Worm (Caenorhabditis elegans): ENCODE measurements around the gene C54E10.6.

Gene C54E10.6

DNA sequence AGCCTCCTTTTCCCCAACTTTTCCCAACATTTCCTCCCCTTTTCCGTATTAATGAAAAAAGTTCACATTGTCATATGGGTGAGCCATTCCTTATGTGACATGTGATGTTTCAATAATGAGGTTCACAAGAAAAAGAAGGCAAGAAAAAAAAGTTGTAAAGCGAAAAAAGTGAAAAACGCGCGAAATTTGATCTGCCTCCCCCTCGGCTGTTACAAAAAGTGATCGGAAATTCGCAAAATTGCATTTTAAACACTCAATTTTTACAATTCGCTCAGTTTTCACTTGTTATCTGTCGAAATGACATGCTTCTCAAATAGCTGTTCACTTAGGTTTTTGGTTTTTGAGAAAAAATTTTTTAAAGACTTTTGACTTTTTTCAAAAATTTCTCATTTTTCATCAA, 13.0 kb upstream of the C54E10.6 start:
- TF ChIP-seq fos-1 (tag; optimal IDR thresholded peaks at IDR 0.05): no peak
- no peak for TF ChIP-seq lin-11 (tag; optimal IDR thresholded peaks at IDR 0.05)
- TF ChIP-seq nhr-6 (tag; optimal IDR thresholded peaks at IDR 0.05): no peak
- TF ChIP-seq R02D3.7 (tag; optimal IDR thresholded peaks at IDR 0.05): no peak
- no peak for TF ChIP-seq skn-1 (tag; optimal IDR thresholded peaks at IDR 0.05)

ce11 chrV:18819643-18820042, 11.1 kb upstream of the C54E10.6 start, which contains the start of gene ncs-5:
Gene ncs-5 (plus strand): TSS chrV:18819766.
- TF ChIP-seq unc-62 (GFP tag; optimal IDR thresholded peaks at IDR 0.05) (no peak), blmp-1 (tag; optimal IDR thresholded peaks at IDR 0.05; ENCODE audit: insufficient read depth) (no peak), ztf-1 (GFP tag; conservative IDR thresholded peaks at IDR 0.05) (no peak), mdl-1 (tag; optimal IDR thresholded peaks at IDR 0.05) (no peak), ztf-11 (tag; optimal IDR thresholded peaks at IDR 0.05) (no peak), nhr-23 (tag; optimal IDR thresholded peaks at IDR 0.05) (no peak), mbf-1 (tag; optimal IDR thresholded peaks at IDR 0.05) (no peak), ceh-16 (tag; optimal IDR thresholded peaks at IDR 0.05) (no peak), peb-1 (tag; optimal IDR thresholded peaks at IDR 0.05) (no peak), nhr-12 (tag; optimal IDR thresholded peaks at IDR 0.05) (no peak), nhr-25 (tag; optimal IDR thresholded peaks at IDR 0.05) (no peak), mab-5 (tag; optimal IDR thresholded peaks at IDR 0.05) (no peak), snpc-4 (tag; optimal IDR thresholded peaks at IDR 0.05) (no peak), lin-11 (tag; optimal IDR thresholded peaks at IDR 0.05) (no peak), alr-1 (tag; optimal IDR thresholded peaks at IDR 0.05) (no peak), elt-3 (tag; optimal IDR thresholded peaks at IDR 0.05) (no peak), lsy-2 (tag; optimal IDR thresholded peaks at IDR 0.05) (no peak), elt-1 (tag; optimal IDR thresholded peaks at IDR 0.05) (no peak), nhr-237 (tag; optimal IDR thresholded peaks at IDR 0.05) (no peak)

DNA sequence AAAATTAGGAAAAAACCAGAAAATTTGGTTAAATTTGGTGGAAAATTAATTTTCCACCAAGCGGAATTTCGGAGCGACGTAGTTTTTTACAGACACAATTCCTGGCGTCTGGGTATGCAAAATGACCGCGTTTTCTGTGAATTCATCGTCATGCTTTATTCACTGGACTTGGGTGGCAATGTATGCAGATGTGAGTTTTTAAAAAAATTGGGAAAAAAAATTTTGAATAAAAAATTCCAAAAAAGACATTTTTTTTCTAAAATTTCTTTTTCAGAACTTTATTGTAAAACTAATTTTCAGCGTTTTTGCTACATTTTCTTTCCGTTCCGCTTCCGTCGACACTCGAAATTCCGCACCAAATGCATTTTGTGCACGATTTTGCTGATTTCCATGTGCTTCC, 2.8 kb upstream of the C54E10.6 start, which contains the start of gene C54E10.7:
C54E10.7 (plus strand) TSS at position 301 of the 400 bp plus-strand sequence.
- no peak for TF ChIP-seq ceh-16 (tag; optimal IDR thresholded peaks at IDR 0.05)
- TF ChIP-seq ceh-82 (tag; optimal IDR thresholded peaks at IDR 0.05): no peak
- TF ChIP-seq egl-27 (tag; optimal IDR thresholded peaks at IDR 0.05): no peak
- no peak for TF ChIP-seq nhr-77 (tag; optimal IDR thresholded peaks at IDR 0.05)
- TF ChIP-seq mbf-1 (tag; optimal IDR thresholded peaks at IDR 0.05): no peak
- TF ChIP-seq ZK546.5 (tag; optimal IDR thresholded peaks at IDR 0.05): no peak
- no peak for TF ChIP-seq ama-1 (optimal IDR thresholded peaks at IDR 0.05)
- no peak for TF ChIP-seq peb-1 (tag; optimal IDR thresholded peaks at IDR 0.05)
- TF ChIP-seq C34F6.9 (tag; optimal IDR thresholded peaks at IDR 0.05): no peak
- no peak for TF ChIP-seq sma-9 (GFP tag; optimal IDR thresholded peaks at IDR 0.05)
- no peak for TF ChIP-seq sma-9 (tag; optimal IDR thresholded peaks at IDR 0.05)
- no peak for TF ChIP-seq lin-39 (tag; optimal IDR thresholded peaks at IDR 0.05)
- no peak for TF ChIP-seq mab-5 (tag; optimal IDR thresholded peaks at IDR 0.05)

DNA sequence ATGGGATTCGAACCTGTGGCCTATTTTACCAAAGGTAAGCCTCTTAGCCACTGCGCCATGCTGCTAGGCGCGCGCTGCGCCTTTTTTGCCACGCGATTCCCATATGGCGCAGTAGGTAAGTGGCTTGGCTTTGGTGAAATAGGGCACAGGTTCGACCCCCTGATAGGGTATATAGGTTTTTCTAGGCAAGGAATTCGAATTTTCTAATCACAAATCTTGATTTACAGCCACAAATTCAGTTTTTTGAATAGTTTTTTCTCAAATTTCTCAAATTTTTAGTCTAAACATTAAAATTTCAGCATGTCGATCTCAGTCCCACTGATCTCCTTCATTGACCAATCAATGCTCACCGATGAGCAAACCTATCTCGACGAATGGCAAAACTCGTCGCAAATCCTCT, 2.2 kb upstream of the C54E10.6 start, which contains the start of gene C54E10.3:
C54E10.3 (plus strand) TSS at position 301 of the 400 bp plus-strand sequence.
- no peak for TF ChIP-seq mab-5 (tag; optimal IDR thresholded peaks at IDR 0.05)
- no peak for TF ChIP-seq ZK546.5 (tag; optimal IDR thresholded peaks at IDR 0.05)
- no peak for TF ChIP-seq nhr-6 (tag; optimal IDR thresholded peaks at IDR 0.05)
- TF ChIP-seq ceh-16 (tag; optimal IDR thresholded peaks at IDR 0.05): no peak
- TF ChIP-seq lsy-2 (tag; optimal IDR thresholded peaks at IDR 0.05): no peak
- TF ChIP-seq nhr-77 (tag; optimal IDR thresholded peaks at IDR 0.05): no peak
- TF ChIP-seq nhr-10 (tag; optimal IDR thresholded peaks at IDR 0.05): no peak
- no peak for TF ChIP-seq sem-4 (tag; optimal IDR thresholded peaks at IDR 0.05)
- TF ChIP-seq nhr-25 (tag; optimal IDR thresholded peaks at IDR 0.05): no peak

DNA sequence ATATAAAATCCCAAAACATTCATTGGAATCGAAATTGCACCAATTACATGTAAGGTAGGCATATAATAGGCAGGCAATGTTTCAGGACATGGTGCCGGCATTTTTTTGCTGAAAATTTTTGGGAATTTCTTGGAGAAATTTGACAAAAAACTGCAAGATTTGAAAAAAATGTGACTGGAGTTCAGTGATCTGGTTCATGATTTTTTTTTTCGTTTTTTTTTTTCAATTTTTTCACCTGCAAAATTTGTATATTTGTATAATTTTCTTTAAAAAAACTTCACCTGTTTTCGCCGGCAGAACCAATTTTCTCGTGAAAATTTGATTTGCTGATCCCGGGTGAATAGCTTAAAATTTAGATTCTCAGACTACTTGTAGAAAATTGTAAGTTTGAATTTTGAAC, 2.1 kb downstream of the C54E10.6 start, which contains the start of gene sri-10:
sri-10 (minus strand) TSS at position 101 of the 400 bp plus-strand sequence.
- TF ChIP-seq F13H6.1 (tag; optimal IDR thresholded peaks at IDR 0.05) (no peak), ZK546.5 (tag; optimal IDR thresholded peaks at IDR 0.05) (no peak), nhr-11 (tag; optimal IDR thresholded peaks at IDR 0.05) (no peak), mbf-1 (tag; optimal IDR thresholded peaks at IDR 0.05) (no peak), ceh-82 (tag; optimal IDR thresholded peaks at IDR 0.05) (no peak), gmeb-1 (tag; optimal IDR thresholded peaks at IDR 0.05) (no peak), ztf-1 (GFP tag; conservative IDR thresholded peaks at IDR 0.05) (no peak), peb-1 (tag; optimal IDR thresholded peaks at IDR 0.05) (no peak), egl-27 (tag; optimal IDR thresholded peaks at IDR 0.05) (no peak), zag-1 (tag; optimal IDR thresholded peaks at IDR 0.05) (no peak), lin-39 (tag; optimal IDR thresholded peaks at IDR 0.05) (no peak), nhr-77 (tag; optimal IDR thresholded peaks at IDR 0.05) (no peak), dmd-4 (tag; optimal IDR thresholded peaks at IDR 0.05) (no peak), C34F6.9 (tag; optimal IDR thresholded peaks at IDR 0.05) (no peak)
